Fruit fly (Drosophila melanogaster) whole organism, wandering third instar larva: ENCODE results near the gene CG42673.

Experiments used
- OdsH ChIP-seq: fragments of 200-800 bp; sonication (Bioruptor generic); optimal IDR thresholded peaks from 2 replicates; lab custom pipeline; 2016; ENCODE audit warnings: missing biosample characterization, mild to moderate bottlenecking, missing genetic modification characterization
- Rel ChIP-seq, 2 experiments: fragments of 200-800 bp; sonication (Bioruptor generic) in 1 of 2; optimal IDR thresholded peaks; 2 replicates in 1 of 2; 3 replicates in 1 of 2; lab custom pipeline; 2016 to 2019; ENCODE audit warnings: mild to moderate bottlenecking in 2 of 2, missing biosample characterization in 2 of 2, missing genetic modification characterization in 2 of 2, moderate library complexity in 1 of 2
- br ChIP-seq: fragments of 200-800 bp; sonication (Bioruptor generic); optimal IDR thresholded peaks from 2 replicates; lab custom pipeline; 2016; ENCODE audit warnings: missing biosample characterization, missing genetic modification characterization
- foxo ChIP-seq, 2 experiments: fragments of 200-800 bp; sonication (Bioruptor generic); optimal IDR thresholded peaks; 2 replicates in 1 of 2; 3 replicates in 1 of 2; lab custom pipeline; 2016 to 2017; ENCODE audit warnings: missing biosample characterization in 2 of 2, missing genetic modification characterization in 2 of 2
- fru ChIP-seq: fragments of 200-800 bp; sonication (Bioruptor generic); optimal IDR thresholded peaks from 3 replicates; lab custom pipeline; 2016; ENCODE audit warnings: missing biosample characterization, mild to moderate bottlenecking, missing genetic modification characterization
- jim ChIP-seq: fragments of 175-275, 200-325 bp; sonication (Bioruptor generic); optimal IDR thresholded peaks from 2 replicates; lab custom pipeline; 2016; ENCODE audit warnings: missing biosample characterization, mild to moderate bottlenecking, missing genetic modification characterization
- pan ChIP-seq: fragments of >200 bp; optimal IDR thresholded peaks from 2 replicates; lab custom pipeline; 2017

DNA sequence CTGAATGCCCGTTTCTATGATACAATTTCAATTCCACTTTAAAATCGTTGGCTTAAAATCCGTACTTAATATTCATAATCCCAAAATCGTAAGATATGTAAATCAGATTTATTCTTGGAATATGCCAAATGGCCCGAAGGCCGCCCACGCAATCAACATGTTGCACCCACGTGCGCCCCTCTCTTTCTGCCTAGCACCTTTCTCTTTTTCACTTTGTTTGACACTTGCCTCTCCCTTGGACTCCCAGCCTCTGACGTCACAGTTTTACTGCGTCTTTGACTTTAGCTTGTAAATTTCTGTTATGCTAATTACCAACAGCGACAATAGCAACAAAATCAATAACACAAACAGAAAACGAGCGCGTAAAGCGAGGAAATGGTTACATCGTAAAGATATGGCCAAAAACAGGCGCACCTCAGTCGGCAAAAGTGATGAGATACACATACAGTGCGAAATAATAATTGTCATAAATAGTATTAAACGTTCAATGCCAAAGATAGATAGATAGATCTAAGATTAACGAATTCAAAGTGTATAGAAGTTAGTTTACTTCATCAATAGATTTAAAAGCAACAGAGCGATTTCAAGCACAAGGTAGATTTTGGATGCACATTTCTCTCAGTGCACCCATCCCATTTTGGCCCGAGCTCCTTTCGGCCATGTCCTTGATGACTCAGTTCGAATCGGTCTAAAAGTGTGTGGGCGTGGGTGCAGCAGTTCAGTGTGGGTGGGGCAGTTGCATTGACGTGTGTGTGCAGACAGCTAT lies 43.3 kb upstream of the CG42673 start:
- TF ChIP-seq jim (GFP tag; lab: Kevin White, UChicago) (no peak), OdsH (GFP tag; lab: Kevin White, UChicago) (no peak), br (no peak), foxo (GFP tag; optimal IDR thresholded peaks at IDR 0.05; lab: Kevin White, UChicago) (peak in 1 of 2 experiments; percentile 10), pan (lab: Kevin White, UChicago) (no peak), fru (GFP tag; lab: Kevin White, UChicago) (peak; percentile 18), Rel (GFP tag; optimal IDR thresholded peaks at IDR 0.05; lab: Kevin White, UChicago) (no peak), Rel (tag; optimal IDR thresholded peaks at IDR 0.05; lab: Kevin White, UChicago) (no peak)
